Fruit fly (Drosophila melanogaster) S2 (cell line): ENCODE results near the gene CG15543.

Experiments used
- CG8478 ChIP-seq: fragments of >200 bp; optimal IDR thresholded peaks from 2 replicates; lab custom pipeline; 2018
- CTCF ChIP-seq, 2 experiments: fragments of >200 bp; optimal IDR thresholded peaks; 2 replicates each; lab custom pipeline; 2018

CG15543 gene

dm6 chr3R:30767556-30767955 is 24.9 kb downstream of the CG15543 start:
- TF ChIP-seq CTCF (optimal IDR thresholded peaks at IDR 0.05; lab: Kevin White, UChicago) = no peak
- no peak for TF ChIP-seq CG8478

- TF ChIP-seq CTCF (optimal IDR thresholded peaks at IDR 0.05; lab: Kevin White, UChicago) (no peak), CG8478 (no peak)
These were observed 27.5 kb downstream of the CG15543 start for dm6 chr3R:30770069-30770633.

dm6 chr3R:30770709-30771108 is 28.0 kb downstream of the CG15543 start:
- no peak for TF ChIP-seq CG8478
- peak; percentile 71 to 74 for TF ChIP-seq CTCF (optimal IDR thresholded peaks at IDR 0.05; lab: Kevin White, UChicago)

dm6 chr3R:30772779-30773546 is 30.3 kb downstream of the CG15543 start:
- TF ChIP-seq CG8478 (no peak), CTCF (optimal IDR thresholded peaks at IDR 0.05; lab: Kevin White, UChicago) (no peak)

dm6 chr3R:30775249-30775648 is 32.6 kb downstream of the CG15543 start:
- TF ChIP-seq CG8478 = no peak
- no peak for TF ChIP-seq CTCF (optimal IDR thresholded peaks at IDR 0.05; lab: Kevin White, UChicago)

- no peak for TF ChIP-seq CTCF (optimal IDR thresholded peaks at IDR 0.05; lab: Kevin White, UChicago)
- TF ChIP-seq CG8478 = no peak
These were observed 33.3 kb downstream of the CG15543 start for dm6 chr3R:30775933-30776332.

- TF ChIP-seq CTCF (optimal IDR thresholded peaks at IDR 0.05; lab: Kevin White, UChicago) = no peak
- no peak for TF ChIP-seq CG8478
These were observed 36.6 kb downstream of the CG15543 start for dm6 chr3R:30779257-30779656.

dm6 chr3R:30780451-30780850 is 37.8 kb downstream of the CG15543 start:
- no peak for TF ChIP-seq CTCF (optimal IDR thresholded peaks at IDR 0.05; lab: Kevin White, UChicago)
- TF ChIP-seq CG8478 = no peak

- TF ChIP-seq CTCF (optimal IDR thresholded peaks at IDR 0.05; lab: Kevin White, UChicago) (no peak), CG8478 (no peak)
These were observed 38.4 kb downstream of the CG15543 start for dm6 chr3R:30781116-30781515.

dm6 chr3R:30781661-30782120 is 39.0 kb downstream of the CG15543 start:
- TF ChIP-seq CTCF (optimal IDR thresholded peaks at IDR 0.05; lab: Kevin White, UChicago) = no peak
- no peak for TF ChIP-seq CG8478

dm6 chr3R:30782553-30782952 is 39.9 kb downstream of the CG15543 start:
- TF ChIP-seq CG8478 = no peak
- TF ChIP-seq CTCF (optimal IDR thresholded peaks at IDR 0.05; lab: Kevin White, UChicago) = no peak

- no peak for TF ChIP-seq CG8478
- TF ChIP-seq CTCF (optimal IDR thresholded peaks at IDR 0.05; lab: Kevin White, UChicago) = peak; percentile 93 to 97
These were observed 46.7 kb downstream of the CG15543 start for dm6 chr3R:30789363-30789762.

dm6 chr3R:30792959-30793358 is 50.3 kb downstream of the CG15543 start:
- TF ChIP-seq CG8478 = no peak
- no peak for TF ChIP-seq CTCF (optimal IDR thresholded peaks at IDR 0.05; lab: Kevin White, UChicago)
